Worm (Caenorhabditis elegans) whole organism, young adult: ENCODE results near the gene frpr-3.

Source experiments
- F49E8.2 ChIP-seq: sonication (generic microtip); optimal IDR thresholded peaks from 3 replicates; lab custom pipeline; 2017; ENCODE audit warnings: missing genetic modification characterization, mild to moderate bottlenecking, missing compliant biosample characterization, antibody characterized with exemption, moderate library complexity; ENCODE audit not compliant: insufficient read depth
- T07F8.4 ChIP-seq: sonication (generic microtip); optimal IDR thresholded peaks from 2 replicates; lab custom pipeline; 2016; ENCODE audit warnings: mild to moderate bottlenecking, missing genetic modification characterization, moderate library complexity, missing compliant biosample characterization
- cebp-1 ChIP-seq, 2 experiments: fragments of 200-800 bp in 1 of 2; sonication (Bioruptor generic) in 1 of 2; sonication (generic microtip) in 1 of 2; IDR thresholded peaks in 1 of 2; optimal IDR thresholded peaks in 1 of 2; 2 replicates each; pipeline versions ENCODE4 v1.3.6 to Lab custom; 2017 to 2022; ENCODE audit warnings: missing compliant biosample characterization in 2 of 2, missing genetic modification characterization in 2 of 2, mild to moderate bottlenecking in 1 of 2, missing genetic modification reagents in 1 of 2, moderate library complexity in 1 of 2
- ets-4 ChIP-seq: fragments of 200-800 bp; sonication (Bioruptor generic); optimal IDR thresholded peaks from 2 replicates; lab custom pipeline; 2018; ENCODE audit warnings: mild to moderate bottlenecking, missing genetic modification characterization, missing compliant biosample characterization
- nhr-179 ChIP-seq: sonication (generic microtip); optimal IDR thresholded peaks from 2 replicates; lab custom pipeline; 2016; ENCODE audit warnings: mild to moderate bottlenecking, missing genetic modification characterization, missing compliant biosample characterization
- unc-130 ChIP-seq: sonication (generic microtip); optimal IDR thresholded peaks from 2 replicates; lab custom pipeline; 2016; ENCODE audit warnings: missing genetic modification reagents, missing genetic modification characterization, missing compliant biosample characterization
- unc-62 ChIP-seq: fragments of 150-350 bp; optimal IDR thresholded peaks from 2 replicates; lab custom pipeline; 2014; ENCODE audit warnings: missing biosample characterization, missing genetic modification reagents, missing genetic modification characterization
- ztf-18 ChIP-seq: sonication (generic microtip); optimal IDR thresholded peaks from 2 replicates; lab custom pipeline; 2016; ENCODE audit warnings: missing genotype, mild to moderate bottlenecking, missing genetic modification characterization, missing compliant biosample characterization

- TF ChIP-seq cebp-1 (GFP tag; IDR thresholded peaks at IDR 0.05; lab: Robert Waterston, UW): no peak
- TF ChIP-seq cebp-1 (tag; optimal IDR thresholded peaks at IDR 0.05; lab: Kevin White, UChicago): no peak
- TF ChIP-seq F49E8.2 (tag; lab: Kevin White, UChicago): no peak
- TF ChIP-seq unc-62: no peak
- no peak for TF ChIP-seq nhr-179 (tag; lab: Kevin White, UChicago)
- no peak for TF ChIP-seq ztf-18
- no peak for TF ChIP-seq ets-4 (GFP tag; lab: Kevin White, UChicago)
- TF ChIP-seq T07F8.4 (tag; lab: Kevin White, UChicago): no peak
- no peak for TF ChIP-seq unc-130 (GFP tag; lab: Kevin White, UChicago)
These were observed 16.5 kb upstream of the frpr-3 start, which contains the start of gene T05B11.4 for ce11 chrV:7754557-7754956.
